Fruit fly (Drosophila melanogaster): ENCODE data around the gene Plap.

The Plap gene

DNA sequence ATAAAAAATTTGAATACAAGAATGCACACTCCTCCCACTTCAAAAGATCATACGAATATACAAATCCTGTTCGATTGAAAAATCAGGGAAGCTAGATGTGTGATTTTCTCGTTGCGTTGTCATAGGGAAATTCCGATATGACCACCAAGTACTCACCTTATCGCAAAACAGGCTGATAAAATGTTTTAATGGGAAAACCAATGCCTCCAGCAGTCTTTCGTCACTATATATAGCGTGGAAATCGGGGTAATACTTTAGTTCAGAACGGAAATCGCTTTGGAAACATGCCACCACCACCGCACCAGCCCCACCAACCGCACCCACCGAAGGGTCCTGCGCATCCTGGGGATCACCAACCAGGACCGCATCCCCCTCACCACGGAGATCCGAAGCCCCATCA, 29.0 kb upstream of the Plap start, which contains the start of the genes CG5139 and CG43348:
TSS of gene CG5139 (minus strand) at position 101 of the 400 bp plus-strand sequence.
TSS of gene CG43348 (plus strand) at position 247 of the 400 bp plus-strand sequence.
- TF ChIP-seq usp (GFP tag; optimal IDR thresholded peaks at IDR 0.05) (no peak), CG8478 (optimal IDR thresholded peaks at IDR 0.05) (no peak), pan (optimal IDR thresholded peaks at IDR 0.05) (no peak), EcR (GFP tag; optimal IDR thresholded peaks at IDR 0.05) (no peak), psq (optimal IDR thresholded peaks at IDR 0.05) (no peak), Dll (optimal IDR thresholded peaks at IDR 0.05) (no peak)

DNA sequence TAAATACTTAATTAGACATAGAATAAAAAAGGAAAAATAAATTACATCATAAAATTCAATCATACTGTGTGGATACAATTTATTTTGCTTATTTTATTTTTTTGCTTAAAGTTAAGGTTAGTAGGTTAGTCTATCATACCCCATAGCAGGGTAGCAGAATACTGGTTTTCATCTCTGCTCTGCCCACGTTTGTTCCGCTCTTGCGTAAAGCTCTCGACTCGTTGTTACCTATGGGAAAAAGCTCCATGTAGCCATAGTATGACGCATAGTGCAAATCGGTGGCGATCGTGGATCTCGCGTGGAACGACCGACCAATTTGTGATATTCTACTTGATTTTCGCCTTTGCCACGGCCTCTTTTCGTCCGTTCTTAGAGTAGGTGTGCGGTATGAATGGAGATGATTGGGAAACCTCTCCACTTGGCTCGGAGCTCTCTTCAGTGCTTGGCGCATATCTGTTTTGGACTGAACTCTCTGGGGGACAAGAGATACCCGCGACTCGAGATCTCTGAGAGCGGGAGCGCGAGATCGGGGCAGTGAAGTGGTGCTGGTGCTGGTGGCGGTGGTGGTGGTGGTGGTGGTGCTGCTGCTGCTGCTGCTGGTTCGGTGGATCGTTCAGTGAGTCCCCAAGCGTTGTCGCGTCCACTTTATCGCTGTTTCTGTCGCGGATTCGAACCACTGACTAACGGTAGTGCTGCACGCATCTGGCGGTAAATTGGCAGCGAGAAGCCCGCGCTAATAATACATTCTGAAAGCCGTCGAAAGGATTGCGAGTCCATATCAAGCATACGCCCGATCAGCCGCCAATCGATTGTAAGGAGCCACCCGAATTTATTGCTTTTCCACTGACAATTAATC, 15.7 kb upstream of the Plap start, which contains the start of gene CG5001:
TSS of gene CG5001 (plus strand) at position 116 of the 856 bp plus-strand sequence.
- no peak for TF ChIP-seq usp (GFP tag; optimal IDR thresholded peaks at IDR 0.05)
- TF ChIP-seq pan (optimal IDR thresholded peaks at IDR 0.05): peak; percentile 86
- TF ChIP-seq Dll (optimal IDR thresholded peaks at IDR 0.05): peak; percentile 95
- TF ChIP-seq EcR (GFP tag; optimal IDR thresholded peaks at IDR 0.05): no peak
- no peak for TF ChIP-seq CG8478 (optimal IDR thresholded peaks at IDR 0.05)
- TF ChIP-seq psq (optimal IDR thresholded peaks at IDR 0.05): no peak

DNA sequence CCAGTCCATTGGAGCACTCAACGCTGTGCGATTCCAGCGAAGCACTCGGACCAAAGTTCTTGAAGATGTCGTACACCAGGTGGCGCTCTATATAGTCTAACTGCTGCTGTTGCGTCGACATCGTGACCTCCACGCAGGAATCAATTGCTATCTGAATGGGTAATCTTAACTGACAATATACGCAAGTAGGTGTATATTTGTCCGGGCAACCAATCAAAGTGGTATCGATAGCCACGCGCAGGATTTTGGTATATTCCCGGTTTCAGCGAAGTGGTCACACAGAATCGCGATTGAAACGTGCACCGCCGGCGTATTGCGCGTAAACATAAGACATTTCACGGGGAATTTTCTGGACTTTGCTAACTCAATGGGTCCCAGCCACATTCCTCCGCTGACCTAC, 13.6 kb upstream of the Plap start, which contains the start of the genes CG5126 and Tgt:
TSS of gene CG5126 (minus strand) at position 222 of the 400 bp plus-strand sequence.
TSS of gene Tgt (plus strand) at position 267 of the 400 bp plus-strand sequence.
- TF ChIP-seq pan (optimal IDR thresholded peaks at IDR 0.05) (no peak), psq (optimal IDR thresholded peaks at IDR 0.05) (no peak), Dll (optimal IDR thresholded peaks at IDR 0.05) (no peak)

- TF ChIP-seq EcR (GFP tag; optimal IDR thresholded peaks at IDR 0.05): no peak
Observed at dm6 chr2L:1177522-1177921, 7.4 kb upstream of the Plap start, which contains the start of gene CG4896. Gene CG4896 (plus strand): TSS chr2L:1177690.

DNA sequence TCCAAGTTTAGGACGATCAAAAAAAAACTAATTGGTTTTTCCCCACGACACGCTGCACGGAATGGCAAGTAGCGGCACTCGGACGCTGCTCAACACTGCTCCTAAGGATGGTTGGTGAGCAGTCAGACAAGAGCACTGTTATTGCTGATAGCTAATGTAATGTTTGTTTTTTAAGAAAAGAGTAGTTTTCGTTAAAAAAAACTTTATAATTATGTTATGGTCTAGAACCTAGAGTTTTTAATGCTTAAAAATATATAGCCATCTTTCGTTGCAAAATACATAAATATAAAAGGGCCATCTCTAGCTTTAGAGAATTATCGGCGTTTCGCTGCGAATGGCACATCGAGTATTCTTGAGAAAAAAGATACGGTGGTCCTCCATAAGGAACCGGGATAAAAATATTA, 2.5 kb upstream of the Plap start, which contains the start of the genes Charon and CG4887:
TSS of gene Charon (minus strand) at position 102 of the 404 bp plus-strand sequence.
TSS of gene CG4887 (plus strand) at position 306 of the 404 bp plus-strand sequence.
- TF ChIP-seq pan (optimal IDR thresholded peaks at IDR 0.05) (no peak), EcR (GFP tag; optimal IDR thresholded peaks at IDR 0.05) (no peak), psq (optimal IDR thresholded peaks at IDR 0.05) (no peak), Dll (optimal IDR thresholded peaks at IDR 0.05) (no peak), CG8478 (optimal IDR thresholded peaks at IDR 0.05) (no peak), usp (GFP tag; optimal IDR thresholded peaks at IDR 0.05) (no peak)

DNA sequence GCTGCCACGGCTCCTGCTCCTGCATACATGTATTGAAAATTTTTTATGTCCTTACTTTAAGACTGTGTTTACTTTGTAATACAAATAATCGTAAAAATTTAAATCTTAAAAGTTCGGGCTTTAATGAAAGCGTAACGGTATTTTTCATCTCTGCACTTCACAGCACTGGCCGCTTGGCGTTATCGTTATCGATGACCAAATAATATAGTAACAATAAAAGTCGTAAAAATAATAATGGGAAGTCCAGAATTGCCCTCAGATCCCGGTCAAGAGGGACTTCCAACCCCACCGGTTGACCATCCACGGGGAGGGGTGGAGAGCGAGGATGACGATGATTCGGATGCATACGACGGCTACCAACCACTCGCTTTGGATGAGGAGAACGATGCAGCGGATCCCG, 3.8 kb downstream of the Plap start, which contains the start of gene CG14341:
TSS of gene CG14341 (plus strand) at position 181 of the 400 bp plus-strand sequence.
- no peak for TF ChIP-seq Dll (optimal IDR thresholded peaks at IDR 0.05)
- no peak for TF ChIP-seq usp (GFP tag; optimal IDR thresholded peaks at IDR 0.05)
- TF ChIP-seq CG8478 (optimal IDR thresholded peaks at IDR 0.05): no peak
- no peak for TF ChIP-seq psq (optimal IDR thresholded peaks at IDR 0.05)
- TF ChIP-seq EcR (GFP tag; optimal IDR thresholded peaks at IDR 0.05): no peak
- TF ChIP-seq pan (optimal IDR thresholded peaks at IDR 0.05): no peak

DNA sequence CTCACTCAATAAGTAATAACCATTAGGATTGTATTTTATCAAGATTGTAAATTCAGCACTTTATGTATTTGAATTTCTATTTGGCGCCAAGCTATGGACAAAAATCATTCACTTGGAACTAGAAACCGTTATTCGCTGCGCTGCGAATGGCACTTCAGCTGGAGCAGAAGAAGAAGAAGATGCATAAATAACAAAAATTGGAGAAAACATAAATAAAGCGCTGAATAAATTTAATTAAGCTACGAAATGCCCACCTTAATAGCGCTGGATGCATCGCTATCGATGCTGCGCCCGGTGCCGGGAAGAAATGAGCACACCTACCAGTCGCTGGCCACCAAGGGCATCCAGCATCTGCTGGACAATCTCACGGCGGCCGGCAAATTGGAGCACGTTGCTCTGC, 5.9 kb downstream of the Plap start, which contains the start of gene IntS14:
TSS of gene IntS14 (plus strand) at position 150 of the 400 bp plus-strand sequence.
- TF ChIP-seq CG8478 (optimal IDR thresholded peaks at IDR 0.05) (no peak), EcR (GFP tag; optimal IDR thresholded peaks at IDR 0.05) (no peak), psq (optimal IDR thresholded peaks at IDR 0.05) (no peak), usp (GFP tag; optimal IDR thresholded peaks at IDR 0.05) (no peak), pan (optimal IDR thresholded peaks at IDR 0.05) (no peak), Dll (optimal IDR thresholded peaks at IDR 0.05) (no peak)

DNA sequence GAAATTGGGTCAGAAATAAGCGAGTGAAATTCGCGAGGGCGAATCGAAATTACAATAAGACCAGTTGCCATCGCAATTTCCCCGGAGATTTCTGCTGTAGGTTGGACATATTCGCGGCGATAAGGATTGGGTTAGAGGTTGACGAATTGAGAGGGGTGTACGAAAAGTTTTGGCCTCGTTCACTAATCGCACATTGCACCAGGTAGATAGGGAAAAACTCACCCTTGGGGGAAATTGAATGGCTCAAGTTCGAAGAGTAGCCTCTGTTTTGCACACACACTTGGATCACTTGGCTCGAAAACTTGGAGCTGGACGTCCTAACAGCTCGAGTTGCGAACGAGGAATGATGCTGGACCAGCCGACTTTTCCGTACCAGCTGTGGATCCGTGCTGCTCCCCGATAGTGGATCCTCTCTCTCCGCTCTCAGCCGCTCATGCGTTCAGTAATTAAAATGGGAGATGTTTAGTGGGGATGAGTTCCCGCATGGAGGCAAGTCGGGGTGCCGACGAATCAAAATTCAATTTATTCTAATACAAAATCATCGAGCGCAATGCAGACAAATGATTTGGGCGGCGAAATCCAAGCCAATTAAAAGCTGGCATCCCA, 6.5 kb downstream of the Plap start, which contains the start of gene CG5080:
TSS of gene CG5080 (minus strand) at position 349 of the 606 bp plus-strand sequence.
- TF ChIP-seq Dll (optimal IDR thresholded peaks at IDR 0.05): no peak
- no peak for TF ChIP-seq CG8478 (optimal IDR thresholded peaks at IDR 0.05)
- TF ChIP-seq usp (GFP tag; optimal IDR thresholded peaks at IDR 0.05): no peak
- no peak for TF ChIP-seq pan (optimal IDR thresholded peaks at IDR 0.05)
- no peak for TF ChIP-seq EcR (GFP tag; optimal IDR thresholded peaks at IDR 0.05)
- no peak for TF ChIP-seq psq (optimal IDR thresholded peaks at IDR 0.05)

DNA sequence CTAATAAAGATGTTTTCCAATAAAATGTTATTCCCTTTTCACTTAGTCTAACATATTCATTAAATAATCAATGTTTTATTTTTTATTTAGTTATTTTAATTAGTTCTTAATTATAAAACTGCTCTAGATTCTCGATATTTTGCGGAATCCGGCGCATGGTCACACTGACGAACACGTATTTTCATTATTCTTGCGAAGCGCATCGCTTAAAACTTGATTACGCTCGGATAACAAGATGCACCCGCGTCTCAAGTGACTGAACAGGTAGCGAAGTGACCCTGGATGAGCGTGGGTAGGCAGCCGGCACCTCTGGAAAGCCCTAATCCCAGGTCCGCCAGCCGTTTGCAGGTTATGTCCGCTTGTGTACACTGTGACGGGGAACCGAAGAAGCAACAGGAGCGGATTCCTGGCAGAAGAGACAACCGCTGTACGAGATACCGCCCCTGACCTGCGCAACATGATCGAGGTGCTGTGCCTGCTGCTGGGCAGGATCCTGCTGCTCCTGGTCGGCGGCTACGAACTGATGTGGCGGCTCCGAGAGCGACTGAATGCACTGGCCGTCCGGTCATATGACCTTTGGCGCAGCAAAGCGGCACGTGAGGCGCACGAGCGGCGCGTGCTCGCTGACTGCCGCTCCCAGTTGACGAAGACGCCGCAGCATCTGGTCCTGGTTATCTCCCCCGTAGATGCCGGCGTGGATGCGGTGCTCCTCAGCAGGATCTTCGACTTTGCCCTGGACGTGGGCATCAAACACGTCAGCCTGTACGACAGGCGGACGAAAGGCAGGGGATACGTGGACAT, 11.4 kb downstream of the Plap start, which contains the start of gene Tango14:
TSS of gene Tango14 (plus strand) at position 143 of the 801 bp plus-strand sequence.
- TF ChIP-seq EcR (GFP tag; optimal IDR thresholded peaks at IDR 0.05): no peak
- no peak for TF ChIP-seq usp (GFP tag; optimal IDR thresholded peaks at IDR 0.05)
- no peak for TF ChIP-seq pan (optimal IDR thresholded peaks at IDR 0.05)
- TF ChIP-seq Dll (optimal IDR thresholded peaks at IDR 0.05): no peak
- TF ChIP-seq psq (optimal IDR thresholded peaks at IDR 0.05): no peak
- no peak for TF ChIP-seq CG8478 (optimal IDR thresholded peaks at IDR 0.05)

dm6 chr2L:1157679-1158518, 12.3 kb downstream of the Plap start, which contains the start of gene capt:
Gene capt (minus strand): TSS chr2L:1158262.
- no peak for TF ChIP-seq EcR (GFP tag; optimal IDR thresholded peaks at IDR 0.05)
- TF ChIP-seq usp (GFP tag; optimal IDR thresholded peaks at IDR 0.05): no peak
- no peak for TF ChIP-seq psq (optimal IDR thresholded peaks at IDR 0.05)
- no peak for TF ChIP-seq pan (optimal IDR thresholded peaks at IDR 0.05)
- no peak for TF ChIP-seq CG8478 (optimal IDR thresholded peaks at IDR 0.05)
- TF ChIP-seq Dll (optimal IDR thresholded peaks at IDR 0.05): no peak
